Fruit fly (Drosophila melanogaster) whole organism, adult: Measurements from ENCODE around the gene Ir75c.
A peak's percentile ranks its signal among the peaks of the same experiment; 100 is the strongest.

ENCODE experiments used
- CG11617 ChIP-seq: fragments of 200-800 bp; sonication (Bioruptor generic); optimal IDR thresholded peaks from 2 replicates; lab custom pipeline; 2017; ENCODE audit warnings: mild to moderate bottlenecking, missing biosample characterization, missing genetic modification reagents, missing genetic modification characterization
- CG12768 ChIP-seq: fragments of 200-800 bp; sonication (Bioruptor generic); optimal IDR thresholded peaks from 2 replicates; lab custom pipeline; 2017; ENCODE audit warnings: missing biosample characterization, missing genetic modification characterization, mild to moderate bottlenecking, moderate library complexity, missing genetic modification reagents
- CG14711 ChIP-seq: fragments of 200-800 bp; sonication (Bioruptor generic); optimal IDR thresholded peaks from 2 replicates; lab custom pipeline; 2018; ENCODE audit warnings: missing biosample characterization, mild to moderate bottlenecking, missing genetic modification characterization, moderate library complexity
- CG1620 ChIP-seq: fragments of 200-800 bp; sonication (Bioruptor generic); optimal IDR thresholded peaks from 2 replicates; lab custom pipeline; 2016; ENCODE audit warnings: missing biosample characterization, missing genetic modification characterization
- CG33017 ChIP-seq: fragments of 200-800 bp; sonication (Bioruptor generic); optimal IDR thresholded peaks from 2 replicates; lab custom pipeline; 2018; ENCODE audit warnings: missing biosample characterization, mild to moderate bottlenecking, missing genetic modification characterization, moderate library complexity
- CG5204 ChIP-seq: fragments of 200-800 bp; sonication (Bioruptor generic); optimal IDR thresholded peaks from 2 replicates; lab custom pipeline; 2016; ENCODE audit warnings: missing biosample characterization, missing genetic modification characterization
- CG7045 ChIP-seq: fragments of 200-800 bp; sonication (Bioruptor generic); optimal IDR thresholded peaks from 2 replicates; lab custom pipeline; 2017; ENCODE audit warnings: missing biosample characterization, mild to moderate bottlenecking, missing genetic modification characterization
- CG7101 ChIP-seq: fragments of 200-800 bp; sonication (Bioruptor generic); optimal IDR thresholded peaks from 2 replicates; lab custom pipeline; 2018; ENCODE audit warnings: missing biosample characterization, mild to moderate bottlenecking, missing genetic modification characterization, moderate library complexity
- Clk ChIP-seq: fragments of 200-800 bp; sonication (Bioruptor generic); optimal IDR thresholded peaks from 2 replicates; lab custom pipeline; 2017; ENCODE audit warnings: missing biosample characterization, missing genetic modification characterization
- Crg-1 ChIP-seq: fragments of 200-800 bp; sonication (Bioruptor generic); optimal IDR thresholded peaks from 2 replicates; lab custom pipeline; 2016; ENCODE audit warnings: missing biosample characterization, missing genetic modification characterization
- Hr96 ChIP-seq: fragments of 200-800 bp; sonication (Bioruptor generic); optimal IDR thresholded peaks from 2 replicates; lab custom pipeline; 2016; ENCODE audit warnings: missing biosample characterization, missing genetic modification characterization
- Mnt ChIP-seq: fragments of 200-800 bp; sonication (Bioruptor generic); optimal IDR thresholded peaks from 2 replicates; lab custom pipeline; 2016; ENCODE audit warnings: missing biosample characterization, mild to moderate bottlenecking, missing genetic modification characterization
- bab1 ChIP-seq: fragments of 200-800 bp; sonication (Bioruptor generic); optimal IDR thresholded peaks from 3 replicates; lab custom pipeline; 2019; ENCODE audit warnings: missing biosample characterization, mild to moderate bottlenecking, missing genetic modification characterization, moderate library complexity
- cic ChIP-seq: fragments of 200-800 bp; sonication (Bioruptor generic); optimal IDR thresholded peaks from 2 replicates; lab custom pipeline; 2017; ENCODE audit warnings: missing biosample characterization, mild to moderate bottlenecking, missing genetic modification characterization, moderate library complexity
- cnc ChIP-seq, 2 experiments: fragments of >200 bp; optimal IDR thresholded peaks; 2 replicates each; lab custom pipeline; 2017
- kay ChIP-seq: fragments of 200-800 bp; sonication (Bioruptor generic); peaks from one replicate; lab custom pipeline; 2016; ENCODE audit warnings: missing biosample characterization, missing genetic modification characterization, borderline replicate concordance
- ovo ChIP-seq: fragments of 200-800 bp; sonication (Bioruptor generic); optimal IDR thresholded peaks from 2 replicates; lab custom pipeline; 2016; ENCODE audit warnings: missing biosample characterization, missing genetic modification characterization
- pad ChIP-seq: fragments of 200-800 bp; sonication (Bioruptor generic); optimal IDR thresholded peaks from 3 replicates; lab custom pipeline; 2017; ENCODE audit warnings: missing biosample characterization, missing genetic modification characterization, mild to moderate bottlenecking, moderate library complexity, missing genetic modification reagents
- tj ChIP-seq: fragments of 200-800 bp; sonication (Bioruptor generic); optimal IDR thresholded peaks from 3 replicates; lab custom pipeline; 2017; ENCODE audit warnings: missing biosample characterization, mild to moderate bottlenecking, missing genetic modification characterization, moderate library complexity
- toe ChIP-seq: fragments of 200-800 bp; sonication (Bioruptor generic); optimal IDR thresholded peaks from 2 replicates; lab custom pipeline; 2016; ENCODE audit warnings: missing biosample characterization, missing genetic modification characterization

Gene Ir75c

DNA sequence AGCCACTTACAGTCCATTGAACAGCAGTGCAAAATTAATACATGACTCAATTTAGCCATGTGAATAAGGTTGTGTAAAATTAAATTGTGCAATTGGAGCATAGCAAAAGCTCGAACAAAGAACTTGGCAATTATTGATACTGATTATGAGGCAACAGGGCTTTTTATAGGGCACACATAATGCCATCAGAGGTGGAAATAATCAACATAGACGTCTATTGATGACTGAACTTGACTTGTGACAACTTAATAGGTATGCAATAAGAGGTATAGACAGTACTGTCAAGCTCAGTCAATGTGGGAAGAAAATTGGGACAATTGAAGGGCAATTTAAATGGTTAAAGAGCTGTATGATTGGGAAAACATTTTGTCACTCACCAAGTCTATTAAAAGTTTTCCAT lies 2.5 kb downstream of the Ir75c start, which contains the start of gene Ir75b:
Gene Ir75b (minus strand): TSS at position 101 of the 400 bp plus-strand sequence.
- TF ChIP-seq tj (GFP tag; lab: Kevin White, UChicago) (no peak), Clk (GFP tag; lab: Kevin White, UChicago) (no peak), cnc (optimal IDR thresholded peaks at IDR 0.05; lab: Kevin White, UChicago) (no peak), kay (no peak), toe (no peak), CG1620 (GFP tag; lab: Kevin White, UChicago) (no peak)

DNA sequence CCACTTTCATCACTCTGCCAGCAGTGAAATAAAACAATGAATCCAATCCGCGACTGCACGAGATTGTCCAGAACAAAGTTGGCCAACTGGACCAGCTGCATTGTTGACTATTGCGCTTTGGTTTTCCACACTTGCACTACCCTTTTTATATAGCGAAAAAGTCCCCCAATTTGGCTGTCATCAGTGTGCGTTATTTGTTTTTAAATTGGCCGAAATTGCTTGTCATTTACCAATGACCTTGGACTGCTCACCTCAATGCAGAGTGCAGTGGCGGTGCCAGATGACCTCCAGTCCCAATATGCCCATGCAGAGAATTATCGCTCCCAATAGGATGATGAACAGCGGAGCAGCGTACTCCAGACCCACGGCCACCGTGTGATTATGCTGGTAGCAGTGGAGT lies 4.8 kb downstream of the Ir75c start, which contains the start of gene Ir75a:
Gene Ir75a (minus strand): TSS at position 101 of the 400 bp plus-strand sequence.
- TF ChIP-seq pad (GFP tag; lab: Kevin White, UChicago) (no peak), tj (GFP tag; lab: Kevin White, UChicago) (no peak), CG11617 (GFP tag; lab: Kevin White, UChicago) (no peak), CG7101 (tag; lab: Kevin White, UChicago) (no peak), CG12768 (GFP tag; lab: Kevin White, UChicago) (no peak), cnc (optimal IDR thresholded peaks at IDR 0.05; lab: Kevin White, UChicago) (no peak), bab1 (GFP tag; lab: Kevin White, UChicago) (no peak), CG5204 (GFP tag; lab: Kevin White, UChicago) (no peak), toe (no peak), Mnt (GFP tag; lab: Kevin White, UChicago) (no peak), cic (GFP tag; lab: Kevin White, UChicago) (no peak), CG1620 (GFP tag; lab: Kevin White, UChicago) (no peak), CG33017 (tag; lab: Kevin White, UChicago) (no peak), CG7045 (no peak), kay (no peak), ovo (GFP tag; lab: Kevin White, UChicago) (no peak), CG14711 (tag; lab: Kevin White, UChicago) (no peak), Crg-1 (GFP tag; lab: Kevin White, UChicago) (no peak), Hr96 (GFP tag; lab: Kevin White, UChicago) (no peak), Clk (GFP tag; lab: Kevin White, UChicago) (no peak)

DNA sequence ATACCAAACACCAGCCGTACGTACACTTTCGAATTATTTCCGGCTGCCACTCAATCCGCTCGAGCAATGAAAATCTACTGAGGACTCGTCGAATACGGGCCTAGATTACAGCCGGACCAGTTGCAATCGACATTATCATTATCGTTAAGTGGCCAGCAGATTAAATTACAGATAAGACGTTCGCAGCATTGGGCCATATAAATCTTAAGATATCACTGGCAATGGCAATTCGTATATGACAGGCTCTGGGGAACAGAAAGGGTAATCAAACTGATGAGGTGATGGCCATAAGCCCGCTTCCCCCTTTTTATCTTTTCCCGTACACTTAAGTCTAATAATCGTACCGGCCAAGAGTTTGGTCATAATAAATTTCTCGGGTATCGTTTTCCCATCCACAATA lies 8.6 kb downstream of the Ir75c start, which contains the start of gene Cln3:
Gene Cln3 (minus strand): TSS at position 84 of the 400 bp plus-strand sequence.
- TF ChIP-seq ovo (GFP tag; lab: Kevin White, UChicago) (no peak), CG1620 (GFP tag; lab: Kevin White, UChicago) (no peak), bab1 (GFP tag; lab: Kevin White, UChicago) (no peak), Mnt (GFP tag; lab: Kevin White, UChicago) (peak; percentile 8), CG11617 (GFP tag; lab: Kevin White, UChicago) (peak; percentile 6), pad (GFP tag; lab: Kevin White, UChicago) (peak; percentile 41), CG5204 (GFP tag; lab: Kevin White, UChicago) (peak; percentile 48), CG7101 (tag; lab: Kevin White, UChicago) (peak; percentile 32), tj (GFP tag; lab: Kevin White, UChicago) (peak; percentile 21), cic (GFP tag; lab: Kevin White, UChicago) (peak; percentile 82), Crg-1 (GFP tag; lab: Kevin White, UChicago) (no peak), Clk (GFP tag; lab: Kevin White, UChicago) (no peak), CG7045 (peak; percentile 72), CG12768 (GFP tag; lab: Kevin White, UChicago) (peak; percentile 74), Hr96 (GFP tag; lab: Kevin White, UChicago) (peak; percentile 32), CG33017 (tag; lab: Kevin White, UChicago) (peak; percentile 79), kay (peak; percentile 6), CG14711 (tag; lab: Kevin White, UChicago) (no peak), cnc (optimal IDR thresholded peaks at IDR 0.05; lab: Kevin White, UChicago) (no peak), toe (peak; percentile 37)

- no peak for TF ChIP-seq kay
- TF ChIP-seq ovo (GFP tag; lab: Kevin White, UChicago), result no peak
- TF ChIP-seq Mnt (GFP tag; lab: Kevin White, UChicago), result no peak
- no peak for TF ChIP-seq cnc (optimal IDR thresholded peaks at IDR 0.05; lab: Kevin White, UChicago)
- no peak for TF ChIP-seq tj (GFP tag; lab: Kevin White, UChicago)
- no peak for TF ChIP-seq CG7101 (tag; lab: Kevin White, UChicago)
- TF ChIP-seq CG33017 (tag; lab: Kevin White, UChicago), result no peak
- TF ChIP-seq Crg-1 (GFP tag; lab: Kevin White, UChicago), result no peak
- no peak for TF ChIP-seq CG12768 (GFP tag; lab: Kevin White, UChicago)
- no peak for TF ChIP-seq cic (GFP tag; lab: Kevin White, UChicago)
- no peak for TF ChIP-seq CG14711 (tag; lab: Kevin White, UChicago)
Measured at dm6 chr3L:17808597-17809213, 13.9 kb downstream of the Ir75c start, which contains the start of gene CG32191. Gene CG32191 (minus strand): TSS chr3L:17809146.

DNA sequence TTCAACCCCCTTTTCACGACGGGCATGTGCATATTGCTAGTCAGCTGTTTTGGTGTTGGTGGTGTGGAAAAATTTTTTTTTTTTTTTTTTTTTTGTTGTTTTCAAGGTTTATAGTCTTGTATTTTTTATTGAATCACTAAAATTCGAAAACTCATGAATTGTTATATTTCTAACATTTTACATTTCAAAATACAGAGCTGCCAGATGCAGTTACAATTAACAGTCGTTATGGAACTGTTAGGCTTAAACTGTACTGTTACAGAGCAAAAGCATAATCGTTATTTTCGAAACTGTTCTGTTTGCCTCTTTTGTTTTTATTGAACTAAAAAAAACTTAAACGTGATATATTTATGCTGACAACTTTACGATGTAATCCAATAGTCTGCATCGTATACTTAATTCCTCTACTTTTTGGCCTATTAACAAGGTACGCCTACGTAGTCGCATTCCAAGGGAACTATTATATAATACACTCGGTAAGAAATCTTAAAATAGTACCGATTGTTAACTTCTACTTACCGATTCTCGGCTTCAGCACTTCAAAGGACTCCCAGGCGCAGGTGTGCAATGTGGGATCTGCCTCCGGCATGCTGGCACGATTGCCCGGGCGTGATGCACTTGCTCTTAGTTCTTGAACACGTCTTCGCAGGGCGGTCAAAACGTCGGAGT lies 16.1 kb downstream of the Ir75c start, which contains the start of gene CG32187:
Gene CG32187 (minus strand): TSS at position 9 of the 669 bp plus-strand sequence.
- TF ChIP-seq CG12768 (GFP tag; lab: Kevin White, UChicago), result no peak
- no peak for TF ChIP-seq cic (GFP tag; lab: Kevin White, UChicago)
- no peak for TF ChIP-seq CG7045
- TF ChIP-seq Crg-1 (GFP tag; lab: Kevin White, UChicago), result no peak
- TF ChIP-seq Mnt (GFP tag; lab: Kevin White, UChicago), result no peak
- no peak for TF ChIP-seq Clk (GFP tag; lab: Kevin White, UChicago)
- no peak for TF ChIP-seq CG7101 (tag; lab: Kevin White, UChicago)
- no peak for TF ChIP-seq tj (GFP tag; lab: Kevin White, UChicago)
- TF ChIP-seq kay, result no peak
- no peak for TF ChIP-seq Hr96 (GFP tag; lab: Kevin White, UChicago)
- no peak for TF ChIP-seq CG14711 (tag; lab: Kevin White, UChicago)
- TF ChIP-seq CG11617 (GFP tag; lab: Kevin White, UChicago), result no peak
- TF ChIP-seq toe, result no peak
- TF ChIP-seq cnc (optimal IDR thresholded peaks at IDR 0.05; lab: Kevin White, UChicago), result no peak
- TF ChIP-seq CG5204 (GFP tag; lab: Kevin White, UChicago), result no peak
- TF ChIP-seq bab1 (GFP tag; lab: Kevin White, UChicago), result no peak
